Fruit fly (Drosophila melanogaster) whole organism, embryonic: ENCODE measurements around the gene cv-c.

ENCODE experiments used
- Atf-2 ChIP-seq: fragments of 200-800 bp; sonication (Bioruptor generic); optimal IDR thresholded peaks from 2 replicates; lab custom pipeline; 2016; ENCODE audit warnings: missing biosample characterization, missing genetic modification characterization
- BtbVII ChIP-seq: fragments of 200-800 bp; sonication (Bioruptor generic); optimal IDR thresholded peaks from 3 replicates; lab custom pipeline; 2017; ENCODE audit warnings: missing biosample characterization, mild to moderate bottlenecking, missing genetic modification characterization
- CG11504 ChIP-seq: fragments of 200-800 bp; sonication (Bioruptor generic); optimal IDR thresholded peaks from 3 replicates; lab custom pipeline; 2019; ENCODE audit warnings: missing biosample characterization, mild to moderate bottlenecking, missing genetic modification characterization, moderate library complexity
- CG14050 ChIP-seq: fragments of 200-800 bp; sonication (Bioruptor generic); IDR thresholded peaks from 3 replicates; pipeline ENCODE4 v1.3.6; 2022; ENCODE audit warnings: missing biosample characterization, missing genetic modification characterization
- CG14441 ChIP-seq: fragments of 200-800 bp; sonication (Bioruptor generic); IDR thresholded peaks from 2 replicates; pipeline ENCODE4 v1.3.6; 2022; ENCODE audit warnings: missing biosample characterization, missing genetic modification characterization
- CG14710 ChIP-seq: fragments of 200-800 bp; sonication (Bioruptor generic); optimal IDR thresholded peaks from 3 replicates; lab custom pipeline; 2019; ENCODE audit warnings: missing biosample characterization, mild to moderate bottlenecking, missing genetic modification characterization, moderate library complexity
- CG16815 ChIP-seq: fragments of 200-800 bp; sonication (Bioruptor generic); optimal IDR thresholded peaks from 3 replicates; lab custom pipeline; 2017; ENCODE audit warnings: missing biosample characterization, mild to moderate bottlenecking, missing genetic modification characterization
- CG3065 ChIP-seq: fragments of 200-800 bp; sonication (Bioruptor generic); optimal IDR thresholded peaks from 2 replicates; lab custom pipeline; 2016; ENCODE audit warnings: missing biosample characterization, missing genetic modification characterization
- CG3163 ChIP-seq: fragments of 200-800 bp; sonication (Bioruptor generic); optimal IDR thresholded peaks from 3 replicates; lab custom pipeline; 2016; ENCODE audit warnings: missing biosample characterization, missing genetic modification characterization
- CG34224 ChIP-seq: fragments of 200-800 bp; sonication (Bioruptor generic); IDR thresholded peaks from 3 replicates; pipeline ENCODE4 v1.3.6; 2022; ENCODE audit warnings: missing biosample characterization, missing genetic modification characterization; ENCODE audit not compliant: partially characterized antibody
- CG4404 ChIP-seq: fragments of 200-800 bp; sonication (Bioruptor generic); IDR thresholded peaks from 2 replicates; pipeline ENCODE4 v1.3.6; 2022; ENCODE audit warnings: missing biosample characterization, missing genetic modification characterization
- CG4424 ChIP-seq: fragments of 200-800 bp; sonication (Bioruptor generic); optimal IDR thresholded peaks from 3 replicates; lab custom pipeline; 2016; ENCODE audit warnings: missing biosample characterization, missing genetic modification characterization
- CG5180 ChIP-seq: fragments of 200-800 bp; sonication (Bioruptor generic); optimal IDR thresholded peaks from 3 replicates; lab custom pipeline; 2017; ENCODE audit warnings: missing biosample characterization, missing genetic modification characterization, mild to moderate bottlenecking, moderate library complexity, missing genetic modification reagents
- CG6791 ChIP-seq: fragments of 200-800 bp; sonication (Bioruptor generic); IDR thresholded peaks from 3 replicates; pipeline ENCODE4 v1.3.6; 2022; ENCODE audit warnings: missing biosample characterization, missing genetic modification characterization; ENCODE audit not compliant: partially characterized antibody
- CG7786 ChIP-seq: fragments of 200-800 bp; sonication (Bioruptor generic); optimal IDR thresholded peaks from 2 replicates; lab custom pipeline; 2016; ENCODE audit warnings: missing biosample characterization, missing genetic modification characterization
- CG7987 ChIP-seq: fragments of 200-800 bp; sonication (Bioruptor generic); optimal IDR thresholded peaks from 2 replicates; lab custom pipeline; 2018; ENCODE audit warnings: missing biosample characterization, mild to moderate bottlenecking, missing genetic modification characterization, moderate library complexity
- CG9876 ChIP-seq: fragments of 200-800 bp; sonication (Bioruptor generic); optimal IDR thresholded peaks from 2 replicates; lab custom pipeline; 2016; ENCODE audit warnings: missing biosample characterization, missing genetic modification characterization
- CG9932 ChIP-seq: fragments of 200-800 bp; sonication (Bioruptor generic); IDR thresholded peaks from 2 replicates; pipeline ENCODE4 v1.3.6; 2022; ENCODE audit warnings: missing biosample characterization, missing genetic modification characterization
- Chrac-16 ChIP-seq: fragments of 200-800 bp; sonication (Bioruptor generic); optimal IDR thresholded peaks from 3 replicates; lab custom pipeline; 2016; ENCODE audit warnings: missing biosample characterization, missing genetic modification characterization
- D19A ChIP-seq: fragments of 200-800 bp; optimal IDR thresholded peaks from 3 replicates; lab custom pipeline; 2019; ENCODE audit warnings: missing biosample characterization, mild to moderate bottlenecking, missing genetic modification characterization, moderate library complexity
- Dfd ChIP-seq, 2 experiments: fragments of >200 bp; optimal IDR thresholded peaks; 2 replicates each; lab custom pipeline; 2017; ENCODE audit warnings: missing biosample characterization in 2 of 2, missing genetic modification characterization in 2 of 2
- Doc2 ChIP-seq: fragments of 200-800 bp; sonication (Bioruptor generic); IDR thresholded peaks from 2 replicates; pipeline ENCODE4 v1.3.6; 2022; ENCODE audit warnings: missing biosample characterization, missing genetic modification characterization
- Fer2 ChIP-seq: fragments of 200-800 bp; sonication (Bioruptor generic); optimal IDR thresholded peaks from 2 replicates; lab custom pipeline; 2018; ENCODE audit warnings: missing biosample characterization, mild to moderate bottlenecking, missing genetic modification characterization, moderate library complexity
- Fer3 ChIP-seq: fragments of 200-800 bp; sonication (Bioruptor generic); optimal IDR thresholded peaks from 2 replicates; lab custom pipeline; 2018; ENCODE audit warnings: missing biosample characterization, mild to moderate bottlenecking, missing genetic modification characterization, moderate library complexity
- Gsc ChIP-seq: fragments of 200-800 bp; sonication (Bioruptor generic); IDR thresholded peaks from 2 replicates; pipeline ENCODE4 v1.3.6; 2022; ENCODE audit warnings: missing biosample characterization, missing genetic modification characterization
- HLH3B ChIP-seq: fragments of 200-800 bp; sonication (Bioruptor generic); IDR thresholded peaks from 2 replicates; pipeline ENCODE4 v1.3.6; 2022; ENCODE audit warnings: missing biosample characterization, missing genetic modification characterization
- HmgD ChIP-seq: fragments of 200-800 bp; sonication (Bioruptor generic); optimal IDR thresholded peaks from 3 replicates; lab custom pipeline; 2016; ENCODE audit warnings: missing biosample characterization, missing genetic modification characterization
- HmgZ ChIP-seq: fragments of 200-800 bp; sonication (Bioruptor generic); optimal IDR thresholded peaks from 2 replicates; lab custom pipeline; 2018; ENCODE audit warnings: missing biosample characterization, mild to moderate bottlenecking, missing genetic modification characterization
- Kr ChIP-seq: fragments of 200-800 bp; sonication (Bioruptor generic); optimal IDR thresholded peaks from 2 replicates; lab custom pipeline; 2017; ENCODE audit warnings: missing biosample characterization, mild to moderate bottlenecking, missing genetic modification characterization
- Meics ChIP-seq: fragments of 200-800 bp; sonication (Bioruptor generic); optimal IDR thresholded peaks from 2 replicates; lab custom pipeline; 2017; ENCODE audit warnings: missing biosample characterization, mild to moderate bottlenecking, missing genetic modification characterization
- Optix ChIP-seq: fragments of 200-800 bp; sonication (Bioruptor generic); IDR thresholded peaks from 3 replicates; pipeline ENCODE4 v1.3.6; 2022; ENCODE audit warnings: missing biosample characterization, missing genetic modification characterization
- Rx ChIP-seq: fragments of 200-800 bp; sonication (Bioruptor generic); IDR thresholded peaks from 2 replicates; pipeline ENCODE4 v1.3.6; 2022; ENCODE audit warnings: missing biosample characterization, missing genetic modification characterization
- ase ChIP-seq: fragments of 200-800 bp; sonication (Bioruptor generic); IDR thresholded peaks from 3 replicates; pipeline ENCODE4 v1.3.6; 2022; ENCODE audit warnings: missing biosample characterization, missing genetic modification characterization
- cato ChIP-seq: fragments of 200-800 bp; sonication (Bioruptor generic); optimal IDR thresholded peaks from 2 replicates; lab custom pipeline; 2016; ENCODE audit warnings: missing biosample characterization, missing genetic modification characterization, borderline replicate concordance
- chif ChIP-seq, 2 experiments: fragments of 200-800 bp; sonication (Bioruptor generic); optimal IDR thresholded peaks; 3 replicates each; lab custom pipeline; 2016; ENCODE audit warnings: missing biosample characterization in 2 of 2, missing genetic modification characterization in 2 of 2
- cwo ChIP-seq: fragments of 200-800 bp; sonication (Bioruptor generic); optimal IDR thresholded peaks from 3 replicates; lab custom pipeline; 2017; ENCODE audit warnings: missing biosample characterization, missing genetic modification characterization, mild to moderate bottlenecking, moderate library complexity, missing genetic modification reagents
- danr ChIP-seq: fragments of 200-800 bp; sonication (Bioruptor generic); IDR thresholded peaks from 2 replicates; pipeline ENCODE4 v1.3.6; 2022; ENCODE audit warnings: missing biosample characterization, missing genetic modification characterization
- eyg ChIP-seq: fragments of 200-800 bp; sonication (Bioruptor generic); optimal IDR thresholded peaks from 3 replicates; lab custom pipeline; 2016; ENCODE audit warnings: missing biosample characterization, missing genetic modification characterization
- ind ChIP-seq: fragments of 200-800 bp; sonication (Bioruptor generic); optimal IDR thresholded peaks from 3 replicates; lab custom pipeline; 2016; ENCODE audit warnings: missing biosample characterization, missing genetic modification characterization
- ken ChIP-seq: fragments of 200-800 bp; sonication (Bioruptor generic); IDR thresholded peaks from 3 replicates; pipeline ENCODE4 v1.3.6; 2022; ENCODE audit warnings: missing biosample characterization, missing genetic modification characterization
- knrl ChIP-seq: fragments of 200-800 bp; sonication (Bioruptor generic); IDR thresholded peaks from 3 replicates; pipeline ENCODE4 v1.3.6; 2022; ENCODE audit warnings: missing biosample characterization, missing genetic modification characterization; ENCODE audit not compliant: partially characterized antibody
- pnt ChIP-seq: fragments of 200-800 bp; sonication (Bioruptor generic); optimal IDR thresholded peaks from 3 replicates; lab custom pipeline; 2016; ENCODE audit warnings: missing biosample characterization, missing genetic modification characterization
- ro ChIP-seq: fragments of 200-800 bp; sonication (Bioruptor generic); IDR thresholded peaks from 2 replicates; pipeline ENCODE4 v1.3.6; 2022; ENCODE audit warnings: missing biosample characterization, missing genetic modification characterization
- salm ChIP-seq: fragments of 200-800 bp; sonication (Bioruptor generic); optimal IDR thresholded peaks from 2 replicates; lab custom pipeline; 2018; ENCODE audit warnings: missing biosample characterization, mild to moderate bottlenecking, missing genetic modification characterization
- shn ChIP-seq: fragments of 200-800 bp; sonication (Bioruptor generic); optimal IDR thresholded peaks from 3 replicates; lab custom pipeline; 2016; ENCODE audit warnings: missing biosample characterization, missing genetic modification characterization
- toy ChIP-seq: fragments of 200-800 bp; sonication (Bioruptor generic); IDR thresholded peaks from 2 replicates; pipeline ENCODE4 v1.3.6; 2022; ENCODE audit warnings: missing biosample characterization, missing genetic modification characterization
- unpg ChIP-seq: fragments of 200-800 bp; sonication (Bioruptor generic); optimal IDR thresholded peaks from 3 replicates; lab custom pipeline; 2018; ENCODE audit warnings: missing biosample characterization, mild to moderate bottlenecking, missing genetic modification characterization, moderate library complexity
- vvl ChIP-seq: fragments of 200-800 bp; sonication (Bioruptor generic); IDR thresholded peaks from 2 replicates; pipeline ENCODE4 v1.3.6; 2022; ENCODE audit warnings: missing biosample characterization, missing genetic modification characterization
- zfh1 ChIP-seq: fragments of 200-800 bp; sonication (Bioruptor generic); IDR thresholded peaks from 3 replicates; pipeline ENCODE4 v1.3.6; 2022; ENCODE audit warnings: missing biosample characterization, missing genetic modification characterization

Gene cv-c

DNA sequence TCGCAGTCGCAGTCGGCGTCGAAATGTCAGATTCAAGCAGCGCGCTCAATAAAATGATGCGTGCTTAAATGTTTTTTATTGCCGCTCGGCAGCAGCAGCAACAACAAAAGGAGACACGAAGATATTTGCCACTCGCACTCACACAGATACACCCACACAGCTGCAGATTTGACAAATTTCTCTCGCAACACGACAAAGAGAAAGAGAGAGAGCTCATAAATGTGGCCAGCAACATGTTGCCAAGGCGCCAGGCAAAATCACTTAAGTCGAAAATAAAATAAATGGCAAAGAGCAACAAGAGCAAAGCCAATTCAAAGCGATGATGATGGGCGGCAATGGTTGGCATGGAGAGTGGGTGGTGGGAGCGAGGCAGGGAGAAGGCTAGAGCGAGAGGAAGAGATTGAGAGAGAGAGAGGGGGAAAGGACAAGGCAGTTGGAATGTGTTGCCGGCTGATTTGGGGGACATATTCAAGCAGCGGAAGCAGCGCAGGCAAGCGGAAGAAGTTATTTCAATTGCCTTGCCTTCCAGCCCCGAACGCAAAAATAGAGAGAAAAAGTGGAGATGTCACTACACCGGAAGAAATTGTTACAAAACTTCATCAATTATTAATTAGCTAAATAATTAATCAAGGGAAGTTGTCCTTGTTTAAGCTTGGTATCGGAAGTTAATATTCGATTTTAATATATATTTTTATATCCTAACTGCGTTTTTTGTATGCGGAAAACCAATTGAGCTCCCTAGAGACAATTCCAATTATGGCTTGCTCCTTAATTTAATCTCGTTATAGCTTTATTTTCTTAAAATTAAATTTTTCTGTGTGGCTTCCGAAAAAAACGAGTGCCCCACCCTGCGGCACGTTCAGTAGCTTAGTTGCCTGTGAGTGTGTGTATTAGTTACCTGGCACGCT, 134.4 kb downstream of the cv-c start (continued):
- TF ChIP-seq ind, result peak; percentile 48
- TF ChIP-seq CG16815 (GFP tag; lab: Kevin White, UChicago), result peak; percentile 32
- peak; percentile 16; the same call in 1 of the 2 replicates for TF ChIP-seq toy (GFP tag; lab: Robert Waterston, UW)
- TF ChIP-seq ase (GFP tag; lab: Robert Waterston, UW), result 0 out of 3 replicates have a peak, but pooled peaks have one; percentile 18
- no peak for TF ChIP-seq CG3163 (GFP tag; lab: Kevin White, UChicago)
- TF ChIP-seq D19A (tag; lab: Kevin White, UChicago), result peak; percentile 49
- no peak for TF ChIP-seq HmgD (GFP tag; lab: Kevin White, UChicago)
- TF ChIP-seq ken, result no peak
- no peak for TF ChIP-seq Dfd (GFP tag; optimal IDR thresholded peaks at IDR 0.05; lab: Kevin White, UChicago)
- peak; percentile 31 for TF ChIP-seq cato
- no peak for TF ChIP-seq chif (GFP tag; optimal IDR thresholded peaks at IDR 0.05; lab: Kevin White, UChicago)
- TF ChIP-seq CG14710, result peak; percentile 31
- no peak for TF ChIP-seq Kr (GFP tag; lab: Kevin White, UChicago)
- TF ChIP-seq danr (GFP tag; lab: Robert Waterston, UW), result no peak
- no peak for TF ChIP-seq CG5180 (GFP tag; lab: Kevin White, UChicago)
- TF ChIP-seq CG9932 (GFP tag; lab: Robert Waterston, UW), result peak; percentile 30; the same call in 1 of the 2 replicates
- TF ChIP-seq CG3065, result no peak
- no peak for TF ChIP-seq CG14441
- no peak for TF ChIP-seq Gsc (GFP tag; lab: Robert Waterston, UW)
- no peak for TF ChIP-seq ro
- no peak for TF ChIP-seq Doc2 (GFP tag; lab: Robert Waterston, UW)
- no peak for TF ChIP-seq CG4404 (GFP tag; lab: Robert Waterston, UW)
- no peak for TF ChIP-seq eyg (GFP tag; lab: Kevin White, UChicago)
- TF ChIP-seq BtbVII (GFP tag; lab: Kevin White, UChicago), result peak; percentile 74
- TF ChIP-seq CG11504 (tag; lab: Kevin White, UChicago), result peak; percentile 100
- TF ChIP-seq CG7786, result no peak
- peak; percentile 72 for TF ChIP-seq cwo (GFP tag; lab: Kevin White, UChicago)
- no peak for TF ChIP-seq salm (tag; lab: Kevin White, UChicago)
- no peak for TF ChIP-seq Chrac-16 (GFP tag; lab: Kevin White, UChicago)
- no peak for TF ChIP-seq Optix (GFP tag; lab: Robert Waterston, UW)
- peak; percentile 26 for TF ChIP-seq Fer2 (tag; lab: Kevin White, UChicago)
- TF ChIP-seq CG14050 (GFP tag; lab: Robert Waterston, UW), result peak; percentile 38; the same call in 1 of the 3 replicates
- TF ChIP-seq Rx (GFP tag; lab: Robert Waterston, UW), result no peak
- TF ChIP-seq Fer3, result peak; percentile 56
- no peak for TF ChIP-seq knrl
- TF ChIP-seq unpg (GFP tag; lab: Kevin White, UChicago), result peak; percentile 60
- TF ChIP-seq HLH3B, result peak; percentile 40; the same call in 1 of the 2 replicates
- TF ChIP-seq Meics, result peak; percentile 83
- no peak for TF ChIP-seq shn (GFP tag; lab: Kevin White, UChicago)
- TF ChIP-seq CG4424, result peak; percentile 64
- TF ChIP-seq pnt (GFP tag; lab: Kevin White, UChicago), result no peak
- TF ChIP-seq CG7987 (GFP tag; lab: Kevin White, UChicago), result no peak
- TF ChIP-seq Atf-2 (GFP tag; lab: Kevin White, UChicago), result peak; percentile 12
- no peak for TF ChIP-seq CG9876
- TF ChIP-seq vvl (GFP tag; lab: Robert Waterston, UW), result peak; percentile 54
- no peak for TF ChIP-seq CG6791 (GFP tag; lab: Robert Waterston, UW)
- TF ChIP-seq CG34224 (GFP tag; lab: Robert Waterston, UW), result peak; percentile 47; the same call in 1 of the 3 replicates
- TF ChIP-seq zfh1 (GFP tag; lab: Robert Waterston, UW), result no peak
- TF ChIP-seq HmgZ, result peak; percentile 15
